Fruit fly (Drosophila melanogaster) whole organism, pupa: ENCODE data around the gene CG17681.

ENCODE experiments used
- D1 ChIP-seq: fragments of 200-800 bp; sonication (Bioruptor generic); optimal IDR thresholded peaks from 2 replicates; lab custom pipeline; 2018; ENCODE audit warnings: missing biosample characterization, mild to moderate bottlenecking, missing genetic modification characterization, moderate library complexity
- Snoo ChIP-seq: fragments of 200-800 bp; sonication (Bioruptor generic); optimal IDR thresholded peaks from 3 replicates; lab custom pipeline; 2017; ENCODE audit warnings: missing biosample characterization, mild to moderate bottlenecking, missing genetic modification characterization, inconsistent platforms

dm6 chr2L:18151134-18151825 is 1.6 kb upstream of the CG17681 start:
- no peak for TF ChIP-seq D1 (tag; lab: Kevin White, UChicago)
- peak; percentile 41 for TF ChIP-seq Snoo
